Worm (Caenorhabditis elegans): ENCODE results near the gene T20D3.6.

The T20D3.6 gene

ce11 chrIV:9353728-9354127, 14.6 kb upstream of the T20D3.6 start:
- no peak for TF ChIP-seq eor-1 (tag; optimal IDR thresholded peaks at IDR 0.05)
- TF ChIP-seq egl-27 (tag; optimal IDR thresholded peaks at IDR 0.05), result no peak
- no peak for TF ChIP-seq skn-1 (tag; optimal IDR thresholded peaks at IDR 0.05)
- TF ChIP-seq ztf-11 (tag; optimal IDR thresholded peaks at IDR 0.05), result no peak
- no peak for TF ChIP-seq lin-15B (tag; optimal IDR thresholded peaks at IDR 0.05)
- TF ChIP-seq mdl-1 (tag; optimal IDR thresholded peaks at IDR 0.05), result no peak
- TF ChIP-seq nhr-43 (tag; optimal IDR thresholded peaks at IDR 0.05; ENCODE audit: poor library complexity, severe bottlenecking), result no peak
- no peak for TF ChIP-seq R02D3.7 (tag; optimal IDR thresholded peaks at IDR 0.05)
- TF ChIP-seq zag-1 (tag; optimal IDR thresholded peaks at IDR 0.05), result no peak
- TF ChIP-seq snpc-4 (tag; optimal IDR thresholded peaks at IDR 0.05), result no peak
- TF ChIP-seq lin-39 (tag; optimal IDR thresholded peaks at IDR 0.05), result no peak
- no peak for TF ChIP-seq pqm-1 (tag; optimal IDR thresholded peaks at IDR 0.05)
- TF ChIP-seq nhr-237 (tag; optimal IDR thresholded peaks at IDR 0.05), result no peak
- no peak for TF ChIP-seq ceh-82 (tag; optimal IDR thresholded peaks at IDR 0.05)

ce11 chrIV:9343102-9343599, 4.0 kb upstream of the T20D3.6 start, which contains the start of gene pigc-1:
Gene pigc-1, minus strand, starts transcription at chrIV:9343152.
- TF ChIP-seq pha-4 (tag; optimal IDR thresholded peaks at IDR 0.05) (peak; percentile 80), daf-12 (tag; optimal IDR thresholded peaks at IDR 0.05) (no peak), nhr-67 (tag; optimal IDR thresholded peaks at IDR 0.05) (no peak), lin-39 (tag; optimal IDR thresholded peaks at IDR 0.05) (no peak), egl-27 (tag; optimal IDR thresholded peaks at IDR 0.05) (no peak)

- TF ChIP-seq ceh-82 (tag; optimal IDR thresholded peaks at IDR 0.05) (no peak), nhr-76 (tag; optimal IDR thresholded peaks at IDR 0.05) (no peak), elt-2 (tag; optimal IDR thresholded peaks at IDR 0.05) (peak; percentile 10), aly-2 (tag; optimal IDR thresholded peaks at IDR 0.05) (no peak), pha-4 (tag; optimal IDR thresholded peaks at IDR 0.05) (peak; percentile 81), hmg-11 (tag; optimal IDR thresholded peaks at IDR 0.05) (peak; percentile 35), daf-12 (tag; optimal IDR thresholded peaks at IDR 0.05) (no peak), unc-39 (tag; optimal IDR thresholded peaks at IDR 0.05) (no peak), lin-15B (tag; optimal IDR thresholded peaks at IDR 0.05) (peak; percentile 36), ama-1 (optimal IDR thresholded peaks at IDR 0.05) (no peak), nhr-28 (tag; optimal IDR thresholded peaks at IDR 0.05) (no peak), eor-1 (tag; optimal IDR thresholded peaks at IDR 0.05) (no peak)
Observed at ce11 chrIV:9341591-9341990, 2.5 kb upstream of the T20D3.6 start, which contains the start of gene vps-26. Gene vps-26, minus strand, starts transcription at chrIV:9341790.

DNA sequence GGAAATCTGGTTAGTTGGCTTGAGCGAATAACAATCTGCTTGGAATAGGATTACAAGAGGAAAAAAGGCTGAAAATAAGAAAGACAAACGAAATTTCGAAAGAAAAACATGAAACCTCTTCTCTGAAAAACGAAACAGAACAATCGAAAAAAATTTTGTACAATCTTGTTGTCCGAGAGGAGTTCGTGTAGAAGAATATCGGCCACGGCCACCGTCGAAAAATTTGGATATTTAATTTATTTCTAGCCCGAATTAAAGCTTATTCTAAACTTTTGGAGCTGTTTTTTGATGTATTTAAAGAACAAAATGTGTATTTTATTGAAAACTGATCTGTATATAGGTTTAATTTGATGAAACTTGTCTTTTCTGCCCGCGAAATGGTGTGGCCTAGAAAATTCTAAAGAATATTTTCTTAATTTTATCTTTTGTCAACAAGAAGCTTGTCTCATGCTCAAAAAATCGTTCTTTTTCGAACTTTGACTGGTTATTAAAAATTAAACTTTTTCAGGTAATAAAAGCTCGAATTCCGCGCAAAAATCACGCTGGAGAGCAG, 2.5 kb downstream of the T20D3.6 start, which contains the start of gene T20D3.5:
T20D3.5 (plus strand) TSS at position 503 of the 553 bp plus-strand sequence.
- TF ChIP-seq R02D3.7 (tag; optimal IDR thresholded peaks at IDR 0.05), result no peak
- no peak for TF ChIP-seq aly-2 (tag; optimal IDR thresholded peaks at IDR 0.05)
- TF ChIP-seq ama-1 (optimal IDR thresholded peaks at IDR 0.05), result no peak
- no peak for TF ChIP-seq ceh-28 (tag; optimal IDR thresholded peaks at IDR 0.05)
- TF ChIP-seq nhr-25 (tag; optimal IDR thresholded peaks at IDR 0.05), result no peak
- TF ChIP-seq tbx-2 (tag; optimal IDR thresholded peaks at IDR 0.05), result no peak
- TF ChIP-seq mdl-1 (tag; optimal IDR thresholded peaks at IDR 0.05), result no peak
- TF ChIP-seq lsy-12 (tag; optimal IDR thresholded peaks at IDR 0.05), result no peak
- no peak for TF ChIP-seq egl-5 (tag; optimal IDR thresholded peaks at IDR 0.05)
- TF ChIP-seq fkh-10 (GFP tag; optimal IDR thresholded peaks at IDR 0.05), result no peak
- no peak for TF ChIP-seq nhr-67 (tag; optimal IDR thresholded peaks at IDR 0.05)
- TF ChIP-seq nhr-77 (tag; optimal IDR thresholded peaks at IDR 0.05), result no peak
- no peak for TF ChIP-seq skn-1 (tag; optimal IDR thresholded peaks at IDR 0.05)
- no peak for TF ChIP-seq ZK546.5 (tag; optimal IDR thresholded peaks at IDR 0.05)
- no peak for TF ChIP-seq unc-39 (tag; optimal IDR thresholded peaks at IDR 0.05)

- TF ChIP-seq elt-2 (tag; optimal IDR thresholded peaks at IDR 0.05) (peak; percentile 75), snpc-4 (tag; optimal IDR thresholded peaks at IDR 0.05) (peak; percentile 27), nhr-76 (tag; optimal IDR thresholded peaks at IDR 0.05) (no peak), pha-4 (tag; optimal IDR thresholded peaks at IDR 0.05) (peak; percentile 80), lin-15B (tag; optimal IDR thresholded peaks at IDR 0.05) (peak; percentile 25), nfya-1 (tag; optimal IDR thresholded peaks at IDR 0.05; ENCODE audit: insufficient read depth) (peak; percentile 61), hmg-11 (tag; optimal IDR thresholded peaks at IDR 0.05) (peak; percentile 2), R02D3.7 (tag; optimal IDR thresholded peaks at IDR 0.05) (no peak), egl-27 (tag; optimal IDR thresholded peaks at IDR 0.05) (no peak)
Observed at ce11 chrIV:9335552-9336251, 3.4 kb downstream of the T20D3.6 start, which contains the start of the genes coa-4 and T20D3.14. Gene coa-4, minus strand, starts transcription at chrIV:9335602. Gene T20D3.14, minus strand, starts transcription at chrIV:9335909.
